Worm (Caenorhabditis elegans): ENCODE measurements around the gene hsp-3.

DNA sequence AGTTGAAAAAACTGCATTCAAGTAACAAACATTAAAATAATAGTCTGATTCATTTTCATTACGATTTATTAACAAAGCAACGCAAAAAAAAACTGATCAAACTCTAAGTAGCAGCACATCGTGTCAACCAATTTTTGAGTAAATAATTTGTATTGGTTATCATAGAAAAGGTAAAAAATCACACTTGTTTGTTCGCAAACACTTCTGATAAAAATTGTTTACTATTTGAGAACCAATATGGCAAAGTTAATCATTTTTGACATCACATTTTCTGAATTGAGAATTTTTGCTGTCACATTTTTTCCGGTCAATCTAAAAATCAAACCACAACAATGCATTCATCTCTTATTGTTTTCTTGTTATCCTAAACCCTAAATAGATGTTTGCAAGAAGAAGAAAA, 29.4 kb upstream of the hsp-3 start:
- TF ChIP-seq ets-4 (tag; optimal IDR thresholded peaks at IDR 0.05) (no peak), pros-1 (tag; optimal IDR thresholded peaks at IDR 0.05) (no peak), eyg-1 (tag; optimal IDR thresholded peaks at IDR 0.05) (no peak), ceh-6 (GFP tag; optimal IDR thresholded peaks at IDR 0.05) (no peak), fkh-6 (tag; optimal IDR thresholded peaks at IDR 0.05) (no peak), pha-4 (tag; optimal IDR thresholded peaks at IDR 0.05) (no peak), fkh-10 (GFP tag; optimal IDR thresholded peaks at IDR 0.05) (no peak), ceh-34 (tag; optimal IDR thresholded peaks at IDR 0.05) (no peak), nhr-11 (tag; optimal IDR thresholded peaks at IDR 0.05) (no peak), unc-55 (GFP tag; optimal IDR thresholded peaks at IDR 0.05) (no peak), sox-4 (tag; optimal IDR thresholded peaks at IDR 0.05) (no peak), hlh-6 (tag; optimal IDR thresholded peaks at IDR 0.05) (no peak), pat-9 (tag; optimal IDR thresholded peaks at IDR 0.05) (no peak), pqm-1 (tag; optimal IDR thresholded peaks at IDR 0.05) (no peak)

Measured in whole organism, late embryonic.